Fruit fly (Drosophila melanogaster) whole organism, embryonic: ENCODE data around the gene CG9166.

ENCODE experiments used
- Awh ChIP-seq: fragments of 200-800 bp; sonication (Bioruptor generic); IDR thresholded peaks from 2 replicates; pipeline ENCODE4, ENCODE4 v1.3.6; 2022; ENCODE audit warnings: missing biosample characterization, missing genetic modification characterization
- BtbVII ChIP-seq: fragments of 200-800 bp; sonication (Bioruptor generic); optimal IDR thresholded peaks from 3 replicates; lab custom pipeline; 2017; ENCODE audit warnings: missing biosample characterization, mild to moderate bottlenecking, missing genetic modification characterization
- CG10267 ChIP-seq: fragments of 200-800 bp; sonication (Bioruptor generic); optimal IDR thresholded peaks from 2 replicates; lab custom pipeline; 2018; ENCODE audit warnings: missing biosample characterization, mild to moderate bottlenecking, missing genetic modification characterization, moderate library complexity
- CG10366 ChIP-seq: fragments of 200-800 bp; sonication (Bioruptor generic); IDR thresholded peaks from 2 replicates; pipeline ENCODE4 v1.3.6; 2022; ENCODE audit warnings: missing biosample characterization, missing genetic modification characterization
- CG11085 ChIP-seq: fragments of 200-800 bp; sonication (Bioruptor generic); IDR thresholded peaks from 2 replicates; pipeline ENCODE4 v1.3.6; 2022; ENCODE audit warnings: missing biosample characterization, missing genetic modification characterization
- CG11398 ChIP-seq: fragments of 200-800 bp; sonication (Bioruptor generic); optimal IDR thresholded peaks from 2 replicates; lab custom pipeline; 2016; ENCODE audit warnings: missing biosample characterization, missing genetic modification characterization
- CG11695 ChIP-seq: fragments of 200-800 bp; sonication (Bioruptor generic); IDR thresholded peaks from 3 replicates; pipeline ENCODE4 v1.3.6; 2022; ENCODE audit warnings: missing biosample characterization, missing genetic modification characterization
- CG13894 ChIP-seq: fragments of 200-800 bp; sonication (Bioruptor generic); optimal IDR thresholded peaks from 3 replicates; lab custom pipeline; 2018; ENCODE audit warnings: missing biosample characterization, mild to moderate bottlenecking, missing genetic modification characterization, moderate library complexity
- CG15601 ChIP-seq: fragments of 200-800 bp; sonication (Bioruptor generic); optimal IDR thresholded peaks from 3 replicates; lab custom pipeline; 2019; ENCODE audit warnings: missing biosample characterization, mild to moderate bottlenecking, missing genetic modification characterization, moderate library complexity
- CG16779 ChIP-seq: fragments of 200-800 bp; sonication (Bioruptor generic); IDR thresholded peaks from 2 replicates; pipeline ENCODE4 v1.3.6; 2022; ENCODE audit warnings: missing biosample characterization, missing genetic modification characterization
- CG18011 ChIP-seq: fragments of 200-800 bp; sonication (Bioruptor generic); optimal IDR thresholded peaks from 2 replicates; lab custom pipeline; 2017; ENCODE audit warnings: missing biosample characterization, missing genetic modification characterization, mild to moderate bottlenecking, moderate library complexity, missing genotype
- CG2678 ChIP-seq: fragments of 200-800 bp; sonication (Bioruptor generic); optimal IDR thresholded peaks from 3 replicates; lab custom pipeline; 2019; ENCODE audit warnings: missing biosample characterization, mild to moderate bottlenecking, missing genetic modification characterization, moderate library complexity
- CG31365 ChIP-seq: fragments of 200-800 bp; sonication (Bioruptor generic); optimal IDR thresholded peaks from 2 replicates; lab custom pipeline; 2018; ENCODE audit warnings: missing biosample characterization, mild to moderate bottlenecking, missing genetic modification characterization
- CG34376 ChIP-seq: fragments of 200-800 bp; sonication (Bioruptor generic); optimal IDR thresholded peaks from 2 replicates; lab custom pipeline; 2018; ENCODE audit warnings: missing biosample characterization, mild to moderate bottlenecking, missing genetic modification characterization
- CG4707 ChIP-seq: fragments of 200-800 bp; sonication (Bioruptor generic); optimal IDR thresholded peaks from 2 replicates; lab custom pipeline; 2018; ENCODE audit warnings: missing biosample characterization, mild to moderate bottlenecking, missing genetic modification characterization, moderate library complexity
- CG8388 ChIP-seq: fragments of 200-800 bp; sonication (Bioruptor generic); optimal IDR thresholded peaks from 2 replicates; lab custom pipeline; 2019; ENCODE audit warnings: missing biosample characterization, mild to moderate bottlenecking, missing genetic modification characterization, moderate library complexity
- D19A ChIP-seq: fragments of 200-800 bp; optimal IDR thresholded peaks from 3 replicates; lab custom pipeline; 2019; ENCODE audit warnings: missing biosample characterization, mild to moderate bottlenecking, missing genetic modification characterization, moderate library complexity
- Dek ChIP-seq: fragments of 200-800 bp; sonication (Bioruptor generic); optimal IDR thresholded peaks from 3 replicates; lab custom pipeline; 2019; ENCODE audit warnings: missing biosample characterization, mild to moderate bottlenecking, missing genetic modification characterization, moderate library complexity
- Fer3 ChIP-seq: fragments of 200-800 bp; sonication (Bioruptor generic); optimal IDR thresholded peaks from 2 replicates; lab custom pipeline; 2018; ENCODE audit warnings: missing biosample characterization, mild to moderate bottlenecking, missing genetic modification characterization, moderate library complexity
- GATAe ChIP-seq: fragments of 200-800 bp; sonication (Bioruptor generic); conservative IDR thresholded peaks from 2 replicates; pipeline ENCODE4 v1.3.6; 2022; ENCODE audit warnings: missing biosample characterization, missing genetic modification characterization
- Hsf ChIP-seq: fragments of 200-800 bp; sonication (Bioruptor generic); optimal IDR thresholded peaks from 3 replicates; lab custom pipeline; 2016; ENCODE audit warnings: missing biosample characterization, missing genetic modification characterization
- Jarid2 ChIP-seq: fragments of 200-800 bp; sonication (Bioruptor generic); optimal IDR thresholded peaks from 3 replicates; lab custom pipeline; 2017; ENCODE audit warnings: mild to moderate bottlenecking, missing biosample characterization, missing genetic modification reagents, missing genetic modification characterization
- Lim3 ChIP-seq: fragments of 200-800 bp; sonication (Bioruptor generic); IDR thresholded peaks from 2 replicates; pipeline ENCODE4 v1.3.6; 2022; ENCODE audit warnings: missing biosample characterization, missing genetic modification characterization
- NFAT ChIP-seq: fragments of 200-800 bp; sonication (Bioruptor generic); IDR thresholded peaks from 2 replicates; pipeline ENCODE4 v1.3.6; 2022; ENCODE audit warnings: missing biosample characterization, missing genetic modification characterization
- Nf-YA ChIP-seq: fragments of 200-800 bp; sonication (Bioruptor generic); IDR thresholded peaks from 2 replicates; pipeline ENCODE4 v1.3.6; 2022; ENCODE audit warnings: missing biosample characterization, missing genetic modification characterization
- Pdp1 ChIP-seq, 2 experiments: fragments of 200-800 bp; sonication (Bioruptor generic); optimal IDR thresholded peaks; 3 replicates each; lab custom pipeline; 2016; ENCODE audit warnings: missing biosample characterization in 2 of 2, missing genetic modification characterization in 2 of 2, mild to moderate bottlenecking in 1 of 2, moderate library complexity in 1 of 2
- Taf1 ChIP-seq: fragments of 200-800 bp; sonication (Bioruptor generic); IDR thresholded peaks from 2 replicates; pipeline ENCODE4 v1.3.6; 2022; ENCODE audit warnings: missing biosample characterization, missing genetic modification characterization
- Xrp1 ChIP-seq: fragments of 200-800 bp; sonication (Bioruptor generic); IDR thresholded peaks from 2 replicates; pipeline ENCODE4 v1.3.6; 2022; ENCODE audit warnings: missing biosample characterization, missing genetic modification characterization
- btn ChIP-seq: fragments of 200-800 bp; sonication (Bioruptor generic); optimal IDR thresholded peaks from 2 replicates; lab custom pipeline; 2016; ENCODE audit warnings: missing biosample characterization, missing genetic modification characterization
- cg ChIP-seq: fragments of 200-800 bp; sonication (Bioruptor generic); optimal IDR thresholded peaks from 3 replicates; lab custom pipeline; 2019; ENCODE audit warnings: missing biosample characterization, mild to moderate bottlenecking, missing genetic modification characterization, moderate library complexity
- ci ChIP-seq: fragments of 200-800 bp; sonication (Bioruptor generic); IDR thresholded peaks from 3 replicates; pipeline ENCODE4 v1.3.6; 2022; ENCODE audit warnings: missing biosample characterization, missing genetic modification characterization
- en ChIP-seq: fragments of 200-800 bp; sonication (Bioruptor generic); optimal IDR thresholded peaks from 2 replicates; lab custom pipeline; 2016; ENCODE audit warnings: missing biosample characterization, missing genetic modification characterization
- eve ChIP-seq, 2 experiments: fragments of >200 bp; optimal IDR thresholded peaks; 2 replicates each; lab custom pipeline; 2017; ENCODE audit warnings: missing biosample characterization in 2 of 2, missing genetic modification characterization in 2 of 2
- exex ChIP-seq: fragments of 200-800 bp; sonication (Bioruptor generic); optimal IDR thresholded peaks from 4 replicates; lab custom pipeline; 2018; ENCODE audit warnings: missing biosample characterization, mild to moderate bottlenecking, missing genetic modification characterization, moderate library complexity
- gsb-n ChIP-seq: fragments of 200-800 bp; sonication (Bioruptor generic); optimal IDR thresholded peaks from 3 replicates; lab custom pipeline; 2018; ENCODE audit warnings: missing biosample characterization, mild to moderate bottlenecking, missing genetic modification characterization
- hb ChIP-seq: fragments of 200-800 bp; sonication (Bioruptor generic); IDR thresholded peaks from 3 replicates; pipeline ENCODE4 v1.3.6; 2022; ENCODE audit warnings: missing biosample characterization, missing genetic modification characterization; ENCODE audit not compliant: partially characterized antibody
- hth ChIP-seq: fragments of >200 bp; optimal IDR thresholded peaks from 2 replicates; lab custom pipeline; 2017; ENCODE audit warnings: inconsistent platforms
- klu ChIP-seq: fragments of 200-800 bp; sonication (Bioruptor generic); IDR thresholded peaks from 2 replicates; pipeline ENCODE4 v1.3.6; 2022; ENCODE audit warnings: missing biosample characterization, missing genetic modification characterization
- lbe ChIP-seq: fragments of 200-800 bp; sonication (Bioruptor generic); optimal IDR thresholded peaks from 2 replicates; lab custom pipeline; 2016; ENCODE audit warnings: missing biosample characterization, mild to moderate bottlenecking, missing genetic modification characterization
- mirr ChIP-seq: fragments of 200-800 bp; sonication (Bioruptor generic); optimal IDR thresholded peaks from 3 replicates; lab custom pipeline; 2018; ENCODE audit warnings: missing biosample characterization, mild to moderate bottlenecking, missing genetic modification characterization
- odd ChIP-seq: fragments of 200-800 bp; sonication (Bioruptor generic); optimal IDR thresholded peaks from 2 replicates; lab custom pipeline; 2017; ENCODE audit warnings: missing biosample characterization, mild to moderate bottlenecking, missing genetic modification characterization
- otp ChIP-seq: fragments of 200-800 bp; sonication (Bioruptor generic); IDR thresholded peaks from 3 replicates; pipeline ENCODE4, ENCODE4 v1.3.6; 2022; ENCODE audit warnings: missing biosample characterization, missing genetic modification characterization
- pan ChIP-seq, 4 experiments: fragments of >200 bp in 3 of 4; fragments of 200-800 bp in 1 of 4; sonication (Bioruptor generic) in 1 of 4; optimal IDR thresholded peaks in 3 of 4; IDR thresholded peaks in 1 of 4; 2 replicates each; pipeline versions ENCODE4 v1.3.6 to Lab custom; 2017 to 2022; ENCODE audit warnings: missing biosample characterization in 2 of 4, missing genetic modification characterization in 2 of 4, mixed read lengths in 1 of 4
- pita ChIP-seq: fragments of 200-800 bp; sonication (Bioruptor generic); optimal IDR thresholded peaks from 2 replicates; lab custom pipeline; 2017; ENCODE audit warnings: missing biosample characterization, mild to moderate bottlenecking, missing genetic modification characterization
- sr ChIP-seq: fragments of 200-800 bp; sonication (Bioruptor generic); IDR thresholded peaks from 3 replicates; pipeline ENCODE4 v1.3.6; 2022; ENCODE audit warnings: missing biosample characterization, missing genetic modification characterization
- stc ChIP-seq: fragments of 200-800 bp; sonication (Bioruptor generic); IDR thresholded peaks from 2 replicates; pipeline ENCODE4 v1.3.6; 2022; ENCODE audit warnings: missing biosample characterization, missing genetic modification characterization
- tna ChIP-seq: fragments of 200-800 bp; sonication (Bioruptor generic); IDR thresholded peaks from 2 replicates; pipeline ENCODE4 v1.3.6; 2022; ENCODE audit warnings: missing biosample characterization, missing genetic modification characterization; ENCODE audit not compliant: partially characterized antibody
- usp ChIP-seq: fragments of >200 bp; optimal IDR thresholded peaks from 2 replicates; lab custom pipeline; 2017; ENCODE audit warnings: missing biosample characterization, missing genetic modification characterization

The CG9166 gene

DNA sequence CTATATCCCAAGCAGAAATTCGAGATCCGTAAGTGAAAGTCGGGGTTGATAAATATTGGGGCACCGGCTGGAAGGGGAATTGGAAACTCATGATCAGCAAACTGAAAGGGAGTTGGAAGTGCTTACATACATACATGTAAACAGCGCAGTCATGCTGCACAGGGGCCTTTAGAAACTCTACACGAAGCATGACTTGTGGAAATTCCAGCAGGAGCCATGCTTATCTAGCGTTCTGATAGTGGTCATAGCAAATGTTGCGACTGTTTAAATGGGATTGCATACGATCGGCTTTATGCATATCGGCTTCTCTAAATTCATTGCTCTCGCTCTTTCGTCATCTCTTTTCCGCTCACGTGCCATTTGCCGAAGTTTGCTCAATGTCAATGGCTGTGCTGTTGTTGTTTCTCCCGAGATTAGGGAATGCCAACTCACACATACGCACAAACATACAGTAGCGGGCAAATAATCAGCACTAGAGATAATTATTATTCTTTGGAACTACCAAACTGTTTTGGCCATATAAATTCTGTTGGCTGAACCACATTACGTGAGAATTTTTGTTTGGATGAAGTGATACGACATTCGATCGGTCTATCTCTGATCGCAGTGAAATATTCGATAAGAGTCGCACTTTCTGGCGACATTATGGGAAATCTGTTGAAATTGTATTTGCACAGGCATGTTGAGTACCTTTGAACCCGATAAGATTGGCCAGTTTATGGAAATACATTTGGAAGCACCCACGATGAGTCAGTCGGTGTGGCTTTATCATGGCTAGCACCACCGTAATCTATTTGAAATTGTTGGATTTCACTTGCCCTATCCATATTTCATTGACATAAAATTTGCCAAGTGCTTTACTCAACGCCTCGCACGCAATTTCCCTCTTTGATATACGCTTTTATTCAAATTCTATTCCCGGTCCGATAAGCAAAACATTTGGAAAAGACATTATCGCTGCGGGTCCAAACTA is 14.6 kb upstream of the CG9166 start (continued):
- no peak for TF ChIP-seq odd (GFP tag; lab: Kevin White, UChicago)
- peak; percentile 48 for TF ChIP-seq lbe (GFP tag; lab: Kevin White, UChicago)
- no peak for TF ChIP-seq CG18011 (GFP tag; lab: Kevin White, UChicago)
- peak in 1 of 2 experiments; percentile 62 for TF ChIP-seq Pdp1 (GFP tag; optimal IDR thresholded peaks at IDR 0.05; lab: Kevin White, UChicago)
- TF ChIP-seq CG4707 (GFP tag; lab: Kevin White, UChicago) = no peak
- TF ChIP-seq ci (GFP tag; lab: Robert Waterston, UW) = 0 out of 3 replicates have a peak, but pooled peaks have one; percentile 37
- TF ChIP-seq pan (optimal IDR thresholded peaks at IDR 0.05; lab: Kevin White, UChicago) = no peak
- peak in 1 of 2 experiments; percentile 22 for TF ChIP-seq pan (GFP tag; optimal IDR thresholded peaks at IDR 0.05 in 1 of 2, IDR thresholded peaks at IDR 0.05 in 1 of 2)
- no peak for TF ChIP-seq D19A (tag; lab: Kevin White, UChicago)
- no peak for TF ChIP-seq Dek
- TF ChIP-seq eve (GFP tag; optimal IDR thresholded peaks at IDR 0.05; lab: Kevin White, UChicago) = no peak
- TF ChIP-seq CG10267 (tag; lab: Kevin White, UChicago) = no peak
- TF ChIP-seq NFAT (GFP tag; lab: Robert Waterston, UW) = no peak
- no peak for TF ChIP-seq CG11085 (GFP tag; lab: Robert Waterston, UW)
- TF ChIP-seq usp = no peak
- no peak for TF ChIP-seq CG10366 (GFP tag; lab: Robert Waterston, UW)
- TF ChIP-seq CG15601 (tag; lab: Kevin White, UChicago) = no peak
- TF ChIP-seq Awh (GFP tag; lab: Robert Waterston, UW) = no peak
- TF ChIP-seq tna (GFP tag; lab: Robert Waterston, UW) = no peak
- no peak for TF ChIP-seq CG13894
- TF ChIP-seq gsb-n = no peak
- no peak for TF ChIP-seq klu (GFP tag; lab: Robert Waterston, UW)
- TF ChIP-seq pita = no peak
- peak; percentile 15 for TF ChIP-seq Fer3 (tag; lab: Kevin White, UChicago)
- no peak for TF ChIP-seq Hsf (GFP tag; lab: Kevin White, UChicago)
- TF ChIP-seq stc (GFP tag; lab: Robert Waterston, UW) = peak; percentile 47; the same call in 1 of the 2 replicates
- TF ChIP-seq CG2678 (tag; lab: Kevin White, UChicago) = no peak
- TF ChIP-seq sr (GFP tag; lab: Robert Waterston, UW) = no peak
- peak; percentile 92 for TF ChIP-seq CG34376 (GFP tag; lab: Kevin White, UChicago)
- TF ChIP-seq Nf-YA (GFP tag; lab: Robert Waterston, UW) = no peak
- TF ChIP-seq CG11398 (GFP tag; lab: Kevin White, UChicago) = no peak
- TF ChIP-seq cg (GFP tag; lab: Kevin White, UChicago) = peak; percentile 26
- TF ChIP-seq Xrp1 (GFP tag; lab: Robert Waterston, UW) = peak; percentile 28; the same call in 1 of the 2 replicates
- no peak for TF ChIP-seq Jarid2 (GFP tag; lab: Kevin White, UChicago)
- TF ChIP-seq mirr = peak; percentile 74
- no peak for TF ChIP-seq Taf1
- no peak for TF ChIP-seq CG8388 (GFP tag; lab: Kevin White, UChicago)
- TF ChIP-seq Lim3 (GFP tag; lab: Robert Waterston, UW) = no peak
- TF ChIP-seq CG31365 (tag; lab: Kevin White, UChicago) = no peak
- peak; percentile 58; the same call in 1 of the 2 replicates for TF ChIP-seq GATAe
- no peak for TF ChIP-seq hth (lab: Kevin White, UChicago)
- TF ChIP-seq exex = peak; percentile 96
- TF ChIP-seq otp (GFP tag; lab: Robert Waterston, UW) = no peak
- peak; percentile 22 for TF ChIP-seq BtbVII (GFP tag; lab: Kevin White, UChicago)
- peak; percentile 47; the same call in 1 of the 3 replicates for TF ChIP-seq CG11695 (GFP tag; lab: Robert Waterston, UW)
- TF ChIP-seq btn (GFP tag; lab: Kevin White, UChicago) = no peak
- TF ChIP-seq hb (GFP tag; lab: Robert Waterston, UW) = no peak
- TF ChIP-seq CG16779 = no peak
- TF ChIP-seq en = no peak
